Worm (Caenorhabditis elegans) whole organism, L4 larva: ENCODE data around the gene aagr-2.

Experiments used
- F26F4.8 ChIP-seq: fragments of 200-800 bp; sonication (Bioruptor generic); conservative IDR thresholded peaks from 2 replicates; pipeline ENCODE4 v1.3.6; 2022; ENCODE audit warnings: missing genetic modification characterization, missing compliant biosample characterization
- F37D6.2 ChIP-seq: sonication (generic microtip); optimal IDR thresholded peaks from 2 replicates; lab custom pipeline; 2016; ENCODE audit warnings: mild to moderate bottlenecking, missing genetic modification characterization, missing compliant biosample characterization
- R02D3.7 ChIP-seq: fragments of 150-350 bp; sonication (generic microtip); optimal IDR thresholded peaks from 3 replicates; lab custom pipeline; 2014; ENCODE audit warnings: missing biosample characterization, missing genetic modification characterization
- T20F7.1 ChIP-seq: fragments of 200-800 bp; sonication (Bioruptor generic); optimal IDR thresholded peaks from 2 replicates; lab custom pipeline; 2018; ENCODE audit warnings: mild to moderate bottlenecking, missing genetic modification characterization, missing compliant biosample characterization
- Y105C5A.15 ChIP-seq: fragments of 200-800 bp; sonication (Bioruptor generic); IDR thresholded peaks from 2 replicates; pipeline ENCODE4 v1.3.6; 2022; ENCODE audit warnings: missing genetic modification characterization, missing compliant biosample characterization
- Y48G9A.11 ChIP-seq: fragments of 200-800 bp; sonication (Bioruptor generic); IDR thresholded peaks from 2 replicates; pipeline ENCODE4 v1.3.6; 2022; ENCODE audit warnings: missing genetic modification reagents, missing genetic modification characterization, missing compliant biosample characterization
- Y5F2A.4 ChIP-seq: fragments of 200-800 bp; sonication (Bioruptor generic); optimal IDR thresholded peaks from 2 replicates; lab custom pipeline; 2018; ENCODE audit warnings: mild to moderate bottlenecking, missing genetic modification characterization, missing compliant biosample characterization
- ZK337.2 ChIP-seq: fragments of 200-800 bp; sonication (Bioruptor generic); IDR thresholded peaks from 2 replicates; pipeline ENCODE4 v1.3.6; 2022; ENCODE audit warnings: missing genetic modification reagents, missing genetic modification characterization, missing compliant biosample characterization
- aha-1 ChIP-seq: fragments of 150-350 bp; peaks from one replicate; lab custom pipeline; 2014; ENCODE audit warnings: missing biosample characterization, missing genetic modification characterization
- ama-1 ChIP-seq: fragments of 150-350 bp; optimal IDR thresholded peaks from 2 replicates; lab custom pipeline; 2014; ENCODE audit warnings: inconsistent platforms, mixed read lengths
- arid-1 ChIP-seq: fragments of 200-800 bp; sonication (Bioruptor generic); conservative IDR thresholded peaks from 2 replicates; pipeline ENCODE4 v1.3.6; 2022; ENCODE audit warnings: missing genetic modification reagents, missing genetic modification characterization, missing compliant biosample characterization
- attf-4 ChIP-seq: sonication (generic microtip); optimal IDR thresholded peaks from 3 replicates; lab custom pipeline; 2017; ENCODE audit warnings: missing biosample characterization, missing genetic modification characterization
- ceh-20 ChIP-seq: fragments of 200-800 bp; sonication (Bioruptor generic); IDR thresholded peaks from 2 replicates; pipeline ENCODE4 v1.3.6; 2022; ENCODE audit warnings: missing genetic modification reagents, missing genetic modification characterization, missing compliant biosample characterization
- ceh-32 ChIP-seq: sonication (generic microtip); optimal IDR thresholded peaks from 2 replicates; lab custom pipeline; 2016; ENCODE audit warnings: mild to moderate bottlenecking, missing genetic modification characterization, missing compliant biosample characterization; ENCODE audit not compliant: poor library complexity
- ceh-82 ChIP-seq: sonication (generic microtip); optimal IDR thresholded peaks from 2 replicates; lab custom pipeline; 2017; ENCODE audit warnings: missing biosample characterization, missing genetic modification characterization
- cey-2 ChIP-seq: sonication (generic microtip); optimal IDR thresholded peaks from 3 replicates; lab custom pipeline; 2017; ENCODE audit warnings: missing genetic modification characterization, mild to moderate bottlenecking, missing compliant biosample characterization, antibody characterized with exemption, borderline replicate concordance; ENCODE audit not compliant: insufficient read depth
- ctbp-1 ChIP-seq: fragments of 200-800 bp; sonication (Bioruptor generic); IDR thresholded peaks from 2 replicates; pipeline ENCODE4 v1.3.6; 2022; ENCODE audit warnings: missing genetic modification reagents, missing genetic modification characterization, missing compliant biosample characterization
- daf-12 ChIP-seq: fragments of 150-350 bp; optimal IDR thresholded peaks from 2 replicates; lab custom pipeline; 2014; ENCODE audit warnings: missing biosample characterization, missing genetic modification reagents, missing genetic modification characterization
- dmd-8 ChIP-seq: fragments of 200-800 bp; sonication (Bioruptor generic); IDR thresholded peaks from 2 replicates; pipeline ENCODE4 v1.3.6; 2022; ENCODE audit warnings: missing genetic modification characterization, missing compliant biosample characterization
- dmd-9 ChIP-seq: fragments of 200-800 bp; sonication (Bioruptor generic); IDR thresholded peaks from 2 replicates; pipeline ENCODE4 v1.3.6; 2022; ENCODE audit warnings: missing genetic modification reagents, missing genetic modification characterization, missing compliant biosample characterization
- dpl-1 ChIP-seq: fragments of 150-350 bp; optimal IDR thresholded peaks from 2 replicates; lab custom pipeline; 2014; ENCODE audit warnings: missing biosample characterization, missing genetic modification reagents, missing genetic modification characterization
- egl-27 ChIP-seq: sonication (generic microtip); optimal IDR thresholded peaks from 3 replicates; lab custom pipeline; 2017; ENCODE audit warnings: missing biosample characterization, missing genetic modification reagents, missing genetic modification characterization
- fos-1 ChIP-seq: fragments of 150-350 bp; optimal IDR thresholded peaks from 2 replicates; lab custom pipeline; 2014; ENCODE audit warnings: missing biosample characterization, missing genetic modification characterization
- hif-1 ChIP-seq, 2 experiments: sonication (generic microtip); optimal IDR thresholded peaks; 2 replicates each; lab custom pipeline; 2016 to 2017; ENCODE audit warnings: missing compliant biosample characterization in 2 of 2, missing genetic modification characterization in 2 of 2, missing genetic modification reagents in 2 of 2, missing genotype in 2 of 2, mild to moderate bottlenecking in 1 of 2
- hmg-1.1 ChIP-seq: fragments of 200-800 bp; sonication (Bioruptor generic); IDR thresholded peaks from 2 replicates; pipeline ENCODE4 v1.3.6; 2022; ENCODE audit warnings: missing genetic modification reagents, missing genetic modification characterization, missing compliant biosample characterization
- lim-7 ChIP-seq: fragments of 200-800 bp; sonication (Bioruptor generic); IDR thresholded peaks from 2 replicates; pipeline ENCODE4 v1.3.6; 2022; ENCODE audit warnings: missing genetic modification characterization, missing compliant biosample characterization
- lin-13 ChIP-seq: fragments of 150-350 bp; optimal IDR thresholded peaks from 2 replicates; lab custom pipeline; 2014; ENCODE audit warnings: missing biosample characterization, missing genetic modification reagents, missing genetic modification characterization
- lin-15B ChIP-seq: fragments of 150-350 bp; sonication (generic microtip); optimal IDR thresholded peaks from 3 replicates; lab custom pipeline; 2014; ENCODE audit warnings: missing biosample characterization, missing genetic modification characterization
- lin-38 ChIP-seq: fragments of 200-800 bp; sonication (Bioruptor generic); IDR thresholded peaks from 2 replicates; pipeline ENCODE4 v1.3.6; 2022; ENCODE audit warnings: missing genetic modification reagents, missing genetic modification characterization, missing compliant biosample characterization
- lir-3 ChIP-seq: sonication (generic microtip); optimal IDR thresholded peaks from 2 replicates; lab custom pipeline; 2016; ENCODE audit warnings: mild to moderate bottlenecking, missing genetic modification characterization, missing compliant biosample characterization
- lsy-2 ChIP-seq, 2 experiments: fragments of 150-350 bp in 1 of 2; sonication (generic microtip) in 1 of 2; optimal IDR thresholded peaks; 2 replicates each; lab custom pipeline; 2014 to 2017; ENCODE audit warnings: missing biosample characterization in 2 of 2, missing genetic modification characterization in 2 of 2
- mdt-29 ChIP-seq: fragments of 200-800 bp; sonication (Bioruptor generic); IDR thresholded peaks from 2 replicates; pipeline ENCODE4 v1.3.6; 2022; ENCODE audit warnings: missing genetic modification reagents, missing genetic modification characterization, missing compliant biosample characterization
- mxl-3 ChIP-seq: fragments of 200-800 bp; sonication (Bioruptor generic); optimal IDR thresholded peaks from 2 replicates; lab custom pipeline; 2018; ENCODE audit warnings: mild to moderate bottlenecking, missing genetic modification characterization, missing compliant biosample characterization
- nhr-10 ChIP-seq: fragments of 150-350 bp; optimal IDR thresholded peaks from 2 replicates; lab custom pipeline; 2014; ENCODE audit warnings: missing biosample characterization, missing genetic modification characterization
- nhr-102 ChIP-seq: sonication (generic microtip); optimal IDR thresholded peaks from 2 replicates; lab custom pipeline; 2016; ENCODE audit warnings: mild to moderate bottlenecking, missing genetic modification characterization, moderate library complexity, missing compliant biosample characterization
- nhr-111 ChIP-seq: fragments of 200-800 bp; sonication (Bioruptor generic); optimal IDR thresholded peaks from 2 replicates; lab custom pipeline; 2018; ENCODE audit warnings: mild to moderate bottlenecking, missing genetic modification characterization, missing compliant biosample characterization
- nhr-237 ChIP-seq: sonication (generic microtip); optimal IDR thresholded peaks from 2 replicates; lab custom pipeline; 2017; ENCODE audit warnings: missing biosample characterization, missing genetic modification characterization
- nhr-28 ChIP-seq: fragments of 150-350 bp; optimal IDR thresholded peaks from 2 replicates; lab custom pipeline; 2014; ENCODE audit warnings: missing biosample characterization, missing genetic modification characterization
- nhr-42 ChIP-seq: fragments of 200-800 bp; sonication (Bioruptor generic); IDR thresholded peaks from 2 replicates; pipeline ENCODE4 v1.3.6; 2022; ENCODE audit warnings: missing genetic modification characterization, missing compliant biosample characterization
- nhr-48 ChIP-seq: sonication (generic microtip); optimal IDR thresholded peaks from 2 replicates; lab custom pipeline; 2016; ENCODE audit warnings: mild to moderate bottlenecking, missing genetic modification characterization, missing compliant biosample characterization
- nhr-6 ChIP-seq: fragments of 150-350 bp; optimal IDR thresholded peaks from 2 replicates; lab custom pipeline; 2014; ENCODE audit warnings: missing biosample characterization, missing genetic modification characterization
- pha-4 ChIP-seq, 2 experiments: fragments of 150-350 bp in 1 of 2; fragments of 200-800 bp in 1 of 2; sonication (Bioruptor generic) in 1 of 2; IDR thresholded peaks in 1 of 2; optimal IDR thresholded peaks in 1 of 2; 2 replicates each; pipeline versions ENCODE4 v1.3.6 to Lab custom; 2014 to 2022; ENCODE audit warnings: missing genetic modification characterization in 2 of 2, missing genetic modification reagents in 2 of 2, missing biosample characterization in 1 of 2, missing compliant biosample characterization in 1 of 2
- php-3 ChIP-seq: fragments of 200-800 bp; sonication (Bioruptor generic); IDR thresholded peaks from 2 replicates; pipeline ENCODE4 v1.3.6; 2022; ENCODE audit warnings: missing genetic modification reagents, missing genetic modification characterization, missing compliant biosample characterization
- pqm-1 ChIP-seq: sonication (generic microtip); optimal IDR thresholded peaks from 2 replicates; lab custom pipeline; 2017; ENCODE audit warnings: missing biosample characterization, missing genetic modification characterization
- skn-1 ChIP-seq: fragments of 150-350 bp; optimal IDR thresholded peaks from 2 replicates; lab custom pipeline; 2014; ENCODE audit warnings: missing biosample characterization, missing genetic modification characterization
- spr-1 ChIP-seq: sonication (generic microtip); optimal IDR thresholded peaks from 2 replicates; lab custom pipeline; 2016; ENCODE audit warnings: mild to moderate bottlenecking, missing genetic modification characterization, missing compliant biosample characterization
- spr-3 ChIP-seq: fragments of 200-800 bp; sonication (Bioruptor generic); optimal IDR thresholded peaks from 2 replicates; lab custom pipeline; 2018; ENCODE audit warnings: mild to moderate bottlenecking, missing genetic modification characterization, missing compliant biosample characterization
- unc-130 ChIP-seq: sonication (generic microtip); optimal IDR thresholded peaks from 2 replicates; lab custom pipeline; 2016; ENCODE audit warnings: missing genetic modification reagents, missing genetic modification characterization, missing compliant biosample characterization
- zfp-2 ChIP-seq: sonication (generic microtip); optimal IDR thresholded peaks from 2 replicates; lab custom pipeline; 2016; ENCODE audit warnings: mild to moderate bottlenecking, missing genetic modification characterization, missing compliant biosample characterization
- zip-2 ChIP-seq: fragments of 150-350 bp; optimal IDR thresholded peaks from 2 replicates; lab custom pipeline; 2014; ENCODE audit warnings: missing biosample characterization, missing genetic modification characterization

aagr-2 gene

DNA sequence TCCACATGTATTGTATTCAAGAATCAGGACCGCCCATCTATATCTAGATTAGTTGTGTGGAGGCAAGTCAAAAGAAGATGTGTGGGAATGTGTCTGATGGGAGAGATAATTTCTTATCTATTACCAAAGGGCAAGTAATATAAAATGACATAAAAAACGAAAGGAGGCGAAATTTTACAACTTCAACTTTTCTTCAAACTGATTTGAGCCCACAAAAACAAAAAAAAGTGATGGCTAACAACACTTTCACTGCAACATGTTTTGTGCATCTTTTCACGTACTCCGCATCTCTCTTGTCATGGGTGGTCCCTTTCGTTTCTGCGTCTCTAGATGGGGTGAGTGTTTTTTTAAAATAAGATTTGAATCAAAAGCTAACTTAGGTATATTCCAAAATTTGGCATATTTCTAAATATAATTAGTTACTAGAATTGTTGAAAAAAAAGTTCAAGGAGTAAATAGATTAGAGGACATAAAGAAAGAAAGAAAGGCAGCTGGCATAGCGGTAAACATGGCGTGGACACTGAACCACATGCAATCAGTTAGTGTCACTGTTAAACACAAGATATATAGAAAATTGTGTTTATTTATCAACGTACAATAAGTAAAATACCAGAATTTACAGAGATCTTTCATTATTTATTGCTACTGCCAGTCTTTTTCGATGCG, 16.6 kb upstream of the aagr-2 start, which contains the start of gene ZK546.19 (continued):
- TF ChIP-seq hif-1 (tag; optimal IDR thresholded peaks at IDR 0.05; lab: Kevin White, UChicago), result peak; percentile 41 to 99
- TF ChIP-seq spr-3 (GFP tag; lab: Kevin White, UChicago), result no peak
- peak; percentile 21 for TF ChIP-seq T20F7.1 (GFP tag; lab: Kevin White, UChicago)
- TF ChIP-seq pqm-1 (tag; lab: Kevin White, UChicago), result peak; percentile 4
- no peak for TF ChIP-seq mxl-3 (GFP tag; lab: Kevin White, UChicago)
- TF ChIP-seq cey-2 (tag; lab: Kevin White, UChicago), result no peak
- TF ChIP-seq attf-4 (tag; lab: Kevin White, UChicago), result no peak
- TF ChIP-seq ctbp-1 (GFP tag; lab: Robert Waterston, UW), result no peak
- no peak for TF ChIP-seq R02D3.7 (tag; lab: Kevin White, UChicago)
- no peak for TF ChIP-seq egl-27 (tag; lab: Kevin White, UChicago)
- TF ChIP-seq nhr-48, result no peak
- TF ChIP-seq arid-1 (GFP tag; lab: Robert Waterston, UW), result no peak
- no peak for TF ChIP-seq lin-38
- TF ChIP-seq lin-13, result no peak
- no peak for TF ChIP-seq dmd-8
- TF ChIP-seq hmg-1.1 (GFP tag; lab: Robert Waterston, UW), result no peak
- no peak for TF ChIP-seq Y48G9A.11 (GFP tag; lab: Robert Waterston, UW)
- no peak for TF ChIP-seq nhr-102 (tag; lab: Kevin White, UChicago)
- TF ChIP-seq nhr-42 (GFP tag; lab: Robert Waterston, UW), result no peak
- no peak for TF ChIP-seq mdt-29
- no peak for TF ChIP-seq lim-7 (GFP tag; lab: Robert Waterston, UW)
- TF ChIP-seq lsy-2 (tag; optimal IDR thresholded peaks at IDR 0.05; lab: Kevin White, UChicago), result peak in 1 of 2 experiments; percentile 38
- peak; percentile 41 for TF ChIP-seq nhr-28 (tag; lab: Kevin White, UChicago)
- TF ChIP-seq zfp-2, result no peak
- no peak for TF ChIP-seq F26F4.8 (GFP tag; lab: Robert Waterston, UW)
- no peak for TF ChIP-seq Y5F2A.4
- peak; percentile 27 for TF ChIP-seq ama-1 (lab: Kevin White, UChicago)
- no peak for TF ChIP-seq fos-1 (tag; lab: Kevin White, UChicago)
- TF ChIP-seq nhr-10 (tag; lab: Kevin White, UChicago), result peak; percentile 5
- TF ChIP-seq pha-4 (GFP tag; IDR thresholded peaks at IDR 0.05; lab: Robert Waterston, UW), result no peak
- TF ChIP-seq pha-4 (tag; optimal IDR thresholded peaks at IDR 0.05; lab: Kevin White, UChicago), result no peak
- no peak for TF ChIP-seq zip-2 (tag; lab: Kevin White, UChicago)
- TF ChIP-seq nhr-6 (tag; lab: Kevin White, UChicago), result no peak
- no peak for TF ChIP-seq daf-12 (tag; lab: Kevin White, UChicago)
- no peak for TF ChIP-seq unc-130 (GFP tag; lab: Kevin White, UChicago)
- no peak for TF ChIP-seq dmd-9 (GFP tag; lab: Robert Waterston, UW)
- peak; percentile 100 for TF ChIP-seq aha-1
- TF ChIP-seq skn-1, result no peak
- no peak for TF ChIP-seq lin-15B (tag; lab: Kevin White, UChicago)
- TF ChIP-seq ceh-82 (tag; lab: Kevin White, UChicago), result no peak
- no peak for TF ChIP-seq ZK337.2 (GFP tag; lab: Robert Waterston, UW)
- TF ChIP-seq php-3 (GFP tag; lab: Robert Waterston, UW), result peak; percentile 68

DNA sequence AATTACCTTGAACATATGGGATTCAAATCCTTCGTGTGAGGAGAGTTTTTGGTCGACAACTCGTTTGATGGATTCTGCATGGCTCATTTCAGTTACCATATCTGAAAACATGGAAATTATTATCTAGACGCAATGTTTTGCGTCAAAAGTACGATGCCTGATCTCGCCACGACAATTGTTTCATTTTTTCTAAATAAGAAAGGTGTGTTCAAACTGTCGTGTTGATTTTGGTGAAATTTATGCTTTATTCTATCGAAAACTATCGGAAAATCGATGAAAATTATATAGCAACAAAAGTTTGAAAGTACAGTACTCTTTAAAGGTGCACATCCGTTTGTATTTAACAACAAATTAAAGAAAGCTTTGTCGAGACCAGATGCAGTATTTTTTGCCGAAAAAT, 16.0 kb upstream of the aagr-2 start, which contains the start of gene cblc-1:
Gene cblc-1 (minus strand): TSS at position 101 of the 400 bp plus-strand sequence.
- TF ChIP-seq nhr-111 (GFP tag; lab: Kevin White, UChicago) (no peak), F37D6.2 (no peak), ceh-20 (GFP tag; lab: Robert Waterston, UW) (no peak), skn-1 (no peak), lir-3 (no peak), nhr-237 (tag; lab: Kevin White, UChicago) (no peak), dpl-1 (GFP tag; lab: Kevin White, UChicago) (no peak), php-3 (GFP tag; lab: Robert Waterston, UW) (no peak), nhr-28 (tag; lab: Kevin White, UChicago) (no peak), spr-1 (tag; lab: Kevin White, UChicago) (no peak), Y105C5A.15 (no peak), ceh-32 (tag; lab: Kevin White, UChicago) (no peak), hif-1 (tag; optimal IDR thresholded peaks at IDR 0.05; lab: Kevin White, UChicago) (no peak)
- TF ChIP-seq, all 104 proteins: peak for 0
